Fruit fly (Drosophila melanogaster): Measurements from ENCODE around the gene bcn92.

The bcn92 gene

DNA sequence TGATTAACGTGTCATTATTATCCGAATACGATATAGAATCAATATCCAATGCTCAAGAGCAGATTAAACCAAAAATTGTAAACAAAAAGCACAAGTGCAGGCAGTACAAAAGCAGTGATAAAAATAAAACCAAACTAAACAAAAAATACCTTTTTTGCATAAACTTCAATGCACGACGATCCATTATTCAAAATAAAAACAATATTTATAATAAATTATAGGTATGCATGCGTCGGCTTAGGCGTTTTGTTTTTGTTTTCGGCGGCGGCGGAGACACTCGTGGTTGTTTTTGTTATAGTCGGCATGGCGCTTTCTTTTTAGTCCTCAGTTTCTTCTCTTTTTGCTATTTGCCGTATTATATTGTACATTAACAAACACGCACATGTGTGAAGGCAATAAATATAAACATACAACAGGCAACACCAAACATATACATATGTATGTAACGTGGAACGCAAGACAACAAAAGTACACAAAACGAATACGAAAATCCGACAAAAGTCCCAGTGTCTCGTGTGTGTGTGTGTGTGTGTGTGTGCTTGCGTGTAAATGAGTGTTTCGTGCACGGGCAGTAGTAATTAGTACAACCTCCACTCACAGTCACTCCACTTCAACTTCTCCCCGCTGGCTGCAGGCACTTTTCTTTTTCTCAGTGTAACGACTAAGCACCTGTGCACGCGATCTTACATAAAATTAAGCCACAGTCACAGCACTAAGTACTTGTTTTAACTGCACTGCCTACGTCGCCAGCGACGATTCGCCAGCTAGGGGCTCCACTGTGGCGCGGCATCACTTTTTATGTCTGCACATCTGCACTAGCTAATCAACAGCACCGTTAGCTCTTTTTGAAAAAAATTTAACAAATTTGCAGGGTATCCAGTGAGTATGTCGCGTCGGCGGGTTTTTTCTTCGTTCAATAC is 13.3 kb downstream of the bcn92 start (continued):
- TF ChIP-seq CG8924 (tag; optimal IDR thresholded peaks at IDR 0.05) (no peak), Atf-2 (GFP tag; optimal IDR thresholded peaks at IDR 0.05) (no peak), CG31388 (GFP tag; optimal IDR thresholded peaks at IDR 0.05) (no peak), Ravus (GFP tag; IDR thresholded peaks at IDR 0.05) (no peak), toy (GFP tag; IDR thresholded peaks at IDR 0.05) (no peak), otp (GFP tag; IDR thresholded peaks at IDR 0.05) (no peak), mirr (GFP tag; optimal IDR thresholded peaks at IDR 0.05) (no peak), hth (optimal IDR thresholded peaks at IDR 0.05) (no peak), phol (tag; optimal IDR thresholded peaks at IDR 0.05) (peak; percentile 40), bigmax (GFP tag; optimal IDR thresholded peaks at IDR 0.05) (no peak), Pdp1 (GFP tag; optimal IDR thresholded peaks at IDR 0.05) (peak; percentile 38 to 64), CG1792 (GFP tag; optimal IDR thresholded peaks at IDR 0.05) (peak; percentile 17), CG17359 (tag; optimal IDR thresholded peaks at IDR 0.05) (peak; percentile 15), Dad (GFP tag; optimal IDR thresholded peaks at IDR 0.05) (no peak), CG1647 (GFP tag; optimal IDR thresholded peaks at IDR 0.05) (no peak), CG13123 (GFP tag; optimal IDR thresholded peaks at IDR 0.05) (no peak), HLHmδ (GFP tag; optimal IDR thresholded peaks at IDR 0.05) (peak; percentile 11), CG11504 (tag; optimal IDR thresholded peaks at IDR 0.05) (peak; percentile 47), CG11085 (GFP tag; IDR thresholded peaks at IDR 0.05) (no peak), CG32772 (GFP tag; IDR thresholded peaks at IDR 0.05) (peak; percentile 42; the same call in 1 of the 2 replicates), wek (GFP tag; optimal IDR thresholded peaks at IDR 0.05) (no peak), ERR (GFP tag; optimal IDR thresholded peaks at IDR 0.05) (peak; percentile 22), CG43689 (GFP tag; IDR thresholded peaks at IDR 0.05) (no peak), pnt (GFP tag; optimal IDR thresholded peaks at IDR 0.05) (peak; percentile 42), sr (GFP tag; IDR thresholded peaks at IDR 0.05) (0 out of 3 replicates have a peak, but pooled peaks have one; percentile 23), Lpt (GFP tag; optimal IDR thresholded peaks at IDR 0.05) (no peak), repo (GFP tag; optimal IDR thresholded peaks at IDR 0.05) (no peak), stwl (tag; optimal IDR thresholded peaks at IDR 0.05) (no peak), stc (GFP tag; IDR thresholded peaks at IDR 0.05) (no peak; the same call in 1 of the 2 replicates), HLH54F (GFP tag; optimal IDR thresholded peaks at IDR 0.05) (no peak), ci (GFP tag; IDR thresholded peaks at IDR 0.05) (no peak), Doc2 (GFP tag; IDR thresholded peaks at IDR 0.05) (no peak), Chrac-16 (GFP tag; optimal IDR thresholded peaks at IDR 0.05) (no peak), chn (GFP tag; optimal IDR thresholded peaks at IDR 0.05) (no peak), so (GFP tag; IDR thresholded peaks at IDR 0.05) (no peak), Optix (GFP tag; IDR thresholded peaks at IDR 0.05) (no peak), CG1024 (GFP tag; IDR thresholded peaks at IDR 0.05) (no peak), Taf1 (GFP tag; IDR thresholded peaks at IDR 0.05) (peak; percentile 19; the same call in 1 of the 2 replicates), CG6813 (GFP tag; optimal IDR thresholded peaks at IDR 0.05) (no peak), Fer2 (tag; optimal IDR thresholded peaks at IDR 0.05) (no peak), Doc3 (GFP tag; IDR thresholded peaks at IDR 0.05; ENCODE audit: partially characterized antibody) (no peak), Adf1 (GFP tag; IDR thresholded peaks at IDR 0.05) (no peak), CG3847 (GFP tag; IDR thresholded peaks at IDR 0.05) (0 out of 2 replicates have a peak, but pooled peaks have one; percentile 21), ap (GFP tag; IDR thresholded peaks at IDR 0.05) (no peak), CG14667 (GFP tag; IDR thresholded peaks at IDR 0.05) (no peak), BtbVII (GFP tag; optimal IDR thresholded peaks at IDR 0.05) (no peak), lab (GFP tag; optimal IDR thresholded peaks at IDR 0.05) (peak; percentile 6), gro (GFP tag; optimal IDR thresholded peaks at IDR 0.05) (no peak), Lhr (GFP tag; optimal IDR thresholded peaks at IDR 0.05) (no peak), CG17802 (tag; optimal IDR thresholded peaks at IDR 0.05) (peak; percentile 0)

Measured in whole organism, embryonic.